Fruit fly (Drosophila melanogaster): Measurements from ENCODE around the gene CG14958.

DNA sequence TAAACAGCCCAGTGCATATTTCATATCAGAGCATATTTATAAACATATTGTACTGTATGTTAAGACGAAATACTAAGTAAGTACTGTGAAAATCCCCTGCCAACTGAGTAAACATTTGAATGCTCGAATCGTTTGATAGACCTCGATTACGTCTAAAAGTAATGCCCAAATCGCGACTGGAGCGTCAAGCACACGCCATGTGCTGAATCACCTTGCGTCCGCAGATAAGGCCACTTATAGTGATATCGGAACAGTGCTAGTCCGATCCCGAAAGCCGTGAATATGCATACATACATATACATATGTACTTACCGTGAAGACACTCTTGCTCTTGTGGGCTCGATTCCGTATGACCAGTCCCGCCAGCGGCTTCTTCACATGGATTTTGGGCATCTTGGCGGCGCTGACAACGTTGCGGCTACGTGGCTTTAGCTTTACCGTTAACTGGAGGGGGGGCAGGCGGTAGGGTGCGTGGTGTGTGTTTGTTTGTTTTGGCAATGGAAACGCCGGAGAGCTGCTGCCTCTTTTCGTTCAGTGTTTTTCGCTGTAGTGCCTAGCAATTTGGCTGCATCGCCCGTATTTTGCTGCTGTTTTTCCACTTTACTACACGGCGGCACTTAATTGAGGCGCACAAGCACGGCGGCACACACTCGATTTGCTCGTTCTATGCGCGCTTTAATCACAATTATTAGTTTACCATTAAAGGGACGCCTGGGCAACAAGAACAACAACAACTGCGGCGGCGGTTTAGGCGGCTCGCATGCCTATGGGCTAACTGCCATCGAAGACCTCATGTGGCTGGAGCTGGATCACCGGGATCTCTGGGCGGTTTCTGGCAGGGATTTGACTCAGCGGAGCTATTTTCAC lies 47.0 kb upstream of the CG14958 start:
- TF ChIP-seq Mnt (GFP tag; optimal IDR thresholded peaks at IDR 0.05) (peak; percentile 52), CG33017 (tag; optimal IDR thresholded peaks at IDR 0.05) (no peak), toe (GFP tag; optimal IDR thresholded peaks at IDR 0.05) (no peak), CG7101 (tag; optimal IDR thresholded peaks at IDR 0.05) (no peak), CG12768 (GFP tag; optimal IDR thresholded peaks at IDR 0.05) (no peak), tj (GFP tag; optimal IDR thresholded peaks at IDR 0.05) (no peak), kay (GFP tag; ENCODE audit: borderline replicate concordance) (no peak), bab1 (GFP tag; optimal IDR thresholded peaks at IDR 0.05) (no peak), Crg-1 (GFP tag; optimal IDR thresholded peaks at IDR 0.05) (no peak)

Data from whole organism, adult.